Fruit fly (Drosophila melanogaster) whole organism, embryonic: ENCODE results near the gene CG33172.

Experiments used
- CG11456 ChIP-seq: fragments of 200-800 bp; sonication (Bioruptor generic); IDR thresholded peaks from 3 replicates; pipeline ENCODE4 v1.3.6; 2022; ENCODE audit warnings: missing biosample characterization, missing genetic modification characterization
- CG11695 ChIP-seq: fragments of 200-800 bp; sonication (Bioruptor generic); IDR thresholded peaks from 3 replicates; pipeline ENCODE4 v1.3.6; 2022; ENCODE audit warnings: missing biosample characterization, missing genetic modification characterization
- CG11696 ChIP-seq: fragments of 200-800 bp; sonication (Bioruptor generic); IDR thresholded peaks from 2 replicates; pipeline ENCODE4 v1.3.6; 2022; ENCODE audit warnings: missing biosample characterization, missing genetic modification characterization
- CG16813 ChIP-seq: fragments of 200-800 bp; sonication (Bioruptor generic); IDR thresholded peaks from 3 replicates; pipeline ENCODE4 v1.3.6; 2022; ENCODE audit warnings: missing biosample characterization, missing genetic modification characterization; ENCODE audit not compliant: partially characterized antibody
- CG17385 ChIP-seq: fragments of 200-800 bp; sonication (Bioruptor generic); optimal IDR thresholded peaks from 3 replicates; lab custom pipeline; 2018; ENCODE audit warnings: missing biosample characterization, mild to moderate bottlenecking, missing genetic modification characterization
- CG30403 ChIP-seq: fragments of 200-800 bp; sonication (Bioruptor generic); optimal IDR thresholded peaks from 3 replicates; lab custom pipeline; 2016; ENCODE audit warnings: missing biosample characterization, missing genetic modification characterization
- CG3163 ChIP-seq: fragments of 200-800 bp; sonication (Bioruptor generic); optimal IDR thresholded peaks from 3 replicates; lab custom pipeline; 2016; ENCODE audit warnings: missing biosample characterization, missing genetic modification characterization
- CG34422 ChIP-seq: fragments of 200-800 bp; sonication (Bioruptor generic); IDR thresholded peaks from 3 replicates; pipeline ENCODE4 v1.3.6; 2022; ENCODE audit warnings: missing biosample characterization, missing genetic modification characterization
- CG4360 ChIP-seq: fragments of 200-800 bp; sonication (Bioruptor generic); IDR thresholded peaks from 2 replicates; pipeline ENCODE4 v1.3.6; 2022; ENCODE audit warnings: missing biosample characterization, missing genetic modification characterization
- CG6791 ChIP-seq: fragments of 200-800 bp; sonication (Bioruptor generic); IDR thresholded peaks from 3 replicates; pipeline ENCODE4 v1.3.6; 2022; ENCODE audit warnings: missing biosample characterization, missing genetic modification characterization; ENCODE audit not compliant: partially characterized antibody
- Chrac-16 ChIP-seq: fragments of 200-800 bp; sonication (Bioruptor generic); optimal IDR thresholded peaks from 3 replicates; lab custom pipeline; 2016; ENCODE audit warnings: missing biosample characterization, missing genetic modification characterization
- D19B ChIP-seq: fragments of 200-800 bp; sonication (Bioruptor generic); optimal IDR thresholded peaks from 2 replicates; lab custom pipeline; 2017; ENCODE audit warnings: missing biosample characterization, mild to moderate bottlenecking, missing genetic modification characterization
- Dbx ChIP-seq: fragments of 200-800 bp; sonication (Bioruptor generic); IDR thresholded peaks from 3 replicates; pipeline ENCODE4 v1.3.6; 2022; ENCODE audit warnings: missing biosample characterization, missing genetic modification characterization
- Drgx ChIP-seq: fragments of 200-800 bp; sonication (Bioruptor generic); IDR thresholded peaks from 2 replicates; pipeline ENCODE4 v1.3.6; 2022; ENCODE audit warnings: missing biosample characterization, missing genetic modification characterization
- Ets65A ChIP-seq: fragments of 200-800 bp; sonication (Bioruptor generic); peaks from one replicate; lab custom pipeline; 2016; ENCODE audit warnings: missing biosample characterization, missing genetic modification characterization
- Fer1 ChIP-seq: fragments of 200-800 bp; sonication (Bioruptor generic); optimal IDR thresholded peaks from 2 replicates; lab custom pipeline; 2017; ENCODE audit warnings: missing biosample characterization, mild to moderate bottlenecking, missing genetic modification characterization
- H2.0 ChIP-seq: fragments of 200-800 bp; sonication (Bioruptor generic); IDR thresholded peaks from 2 replicates; pipeline ENCODE4 v1.3.6; 2022; ENCODE audit warnings: missing biosample characterization, missing genetic modification characterization
- Hsf ChIP-seq: fragments of 200-800 bp; sonication (Bioruptor generic); optimal IDR thresholded peaks from 3 replicates; lab custom pipeline; 2016; ENCODE audit warnings: missing biosample characterization, missing genetic modification characterization
- Kr ChIP-seq: fragments of 200-800 bp; sonication (Bioruptor generic); optimal IDR thresholded peaks from 2 replicates; lab custom pipeline; 2017; ENCODE audit warnings: missing biosample characterization, mild to moderate bottlenecking, missing genetic modification characterization
- Max ChIP-seq: fragments of 200-800 bp; sonication (Bioruptor generic); optimal IDR thresholded peaks from 2 replicates; lab custom pipeline; 2016; ENCODE audit warnings: missing biosample characterization, mild to moderate bottlenecking, missing genetic modification characterization
- NfI ChIP-seq: fragments of 200-800 bp; sonication (Bioruptor generic); optimal IDR thresholded peaks from 3 replicates; lab custom pipeline; 2018; ENCODE audit warnings: missing biosample characterization, mild to moderate bottlenecking, missing genetic modification characterization, moderate library complexity
- Optix ChIP-seq: fragments of 200-800 bp; sonication (Bioruptor generic); IDR thresholded peaks from 3 replicates; pipeline ENCODE4 v1.3.6; 2022; ENCODE audit warnings: missing biosample characterization, missing genetic modification characterization
- Six4 ChIP-seq: fragments of 200-800 bp; sonication (Bioruptor generic); optimal IDR thresholded peaks from 2 replicates; lab custom pipeline; 2016; ENCODE audit warnings: missing biosample characterization, missing genetic modification characterization
- Sox102F ChIP-seq: fragments of 200-800 bp; sonication (Bioruptor generic); optimal IDR thresholded peaks from 2 replicates; lab custom pipeline; 2018; ENCODE audit warnings: missing biosample characterization, mild to moderate bottlenecking, missing genetic modification characterization, moderate library complexity
- Sry-δ ChIP-seq: fragments of 200-800 bp; sonication (Bioruptor generic); optimal IDR thresholded peaks from 2 replicates; lab custom pipeline; 2016; ENCODE audit warnings: missing biosample characterization, missing genetic modification characterization
- ab ChIP-seq: fragments of 200-800 bp; sonication (Bioruptor generic); optimal IDR thresholded peaks from 2 replicates; lab custom pipeline; 2016; ENCODE audit warnings: missing biosample characterization, missing genetic modification characterization
- ac ChIP-seq: fragments of 200-800 bp; sonication (Bioruptor generic); optimal IDR thresholded peaks from 3 replicates; lab custom pipeline; 2017; ENCODE audit warnings: missing biosample characterization, mild to moderate bottlenecking, missing genetic modification characterization
- ap ChIP-seq: fragments of 200-800 bp; sonication (Bioruptor generic); IDR thresholded peaks from 2 replicates; pipeline ENCODE4 v1.3.6; 2022; ENCODE audit warnings: missing biosample characterization, missing genetic modification characterization
- caup ChIP-seq: fragments of 200-800 bp; sonication (Bioruptor generic); optimal IDR thresholded peaks from 3 replicates; lab custom pipeline; 2017; ENCODE audit warnings: missing biosample characterization, mild to moderate bottlenecking, missing genetic modification characterization, moderate library complexity; ENCODE audit not compliant: severe bottlenecking
- chif ChIP-seq, 2 experiments: fragments of 200-800 bp; sonication (Bioruptor generic); optimal IDR thresholded peaks; 3 replicates each; lab custom pipeline; 2016; ENCODE audit warnings: missing biosample characterization in 2 of 2, missing genetic modification characterization in 2 of 2
- chn ChIP-seq: fragments of 200-800 bp; sonication (Bioruptor generic); optimal IDR thresholded peaks from 2 replicates; lab custom pipeline; 2016; ENCODE audit warnings: missing biosample characterization, missing genetic modification characterization
- dm ChIP-seq: fragments of 200-800 bp; sonication (Bioruptor generic); optimal IDR thresholded peaks from 3 replicates; lab custom pipeline; 2016; ENCODE audit warnings: missing biosample characterization, missing genetic modification characterization
- insv ChIP-seq, 2 experiments: fragments of 200-800 bp; sonication (Bioruptor generic); optimal IDR thresholded peaks; 3 replicates each; lab custom pipeline; 2016 to 2018; ENCODE audit warnings: missing biosample characterization in 2 of 2, missing genetic modification characterization in 2 of 2
- jumu ChIP-seq: fragments of 200-800 bp; sonication (Bioruptor generic); optimal IDR thresholded peaks from 3 replicates; lab custom pipeline; 2016; ENCODE audit warnings: missing biosample characterization, missing genetic modification characterization
- lola ChIP-seq, 3 experiments: fragments of >200 bp in 2 of 3; fragments of 200-800 bp in 1 of 3; sonication (Bioruptor generic) in 1 of 3; optimal IDR thresholded peaks; 2 replicates each; lab custom pipeline; 2017 to 2019; ENCODE audit warnings: missing biosample characterization in 3 of 3, missing genetic modification characterization in 3 of 3, mild to moderate bottlenecking in 1 of 3, moderate library complexity in 1 of 3
- mirr ChIP-seq: fragments of 200-800 bp; sonication (Bioruptor generic); optimal IDR thresholded peaks from 3 replicates; lab custom pipeline; 2018; ENCODE audit warnings: missing biosample characterization, mild to moderate bottlenecking, missing genetic modification characterization
- mld ChIP-seq: fragments of 200-800 bp; sonication (Bioruptor generic); IDR thresholded peaks from 3 replicates; pipeline ENCODE4 v1.3.6; 2022; ENCODE audit warnings: missing biosample characterization, missing genetic modification characterization; ENCODE audit not compliant: partially characterized antibody
- nerfin-1 ChIP-seq: fragments of 200-800 bp; sonication (Bioruptor generic); optimal IDR thresholded peaks from 3 replicates; lab custom pipeline; 2019; ENCODE audit warnings: missing biosample characterization, mild to moderate bottlenecking, missing genetic modification characterization, moderate library complexity
- nmo ChIP-seq: fragments of 200-800 bp; sonication (Bioruptor generic); optimal IDR thresholded peaks from 2 replicates; lab custom pipeline; 2018; ENCODE audit warnings: missing biosample characterization, mild to moderate bottlenecking, missing genetic modification characterization, moderate library complexity
- pan ChIP-seq, 4 experiments: fragments of >200 bp in 3 of 4; fragments of 200-800 bp in 1 of 4; sonication (Bioruptor generic) in 1 of 4; optimal IDR thresholded peaks in 3 of 4; IDR thresholded peaks in 1 of 4; 2 replicates each; pipeline versions ENCODE4 v1.3.6 to Lab custom; 2017 to 2022; ENCODE audit warnings: missing biosample characterization in 2 of 4, missing genetic modification characterization in 2 of 4, mixed read lengths in 1 of 4
- pfk ChIP-seq: fragments of 200-800 bp; sonication (Bioruptor generic); optimal IDR thresholded peaks from 2 replicates; lab custom pipeline; 2018; ENCODE audit warnings: missing biosample characterization, mild to moderate bottlenecking, missing genetic modification characterization, moderate library complexity
- pnt ChIP-seq: fragments of 200-800 bp; sonication (Bioruptor generic); optimal IDR thresholded peaks from 3 replicates; lab custom pipeline; 2016; ENCODE audit warnings: missing biosample characterization, missing genetic modification characterization
- repo ChIP-seq: fragments of 200-800 bp; sonication (Bioruptor generic); optimal IDR thresholded peaks from 2 replicates; lab custom pipeline; 2016; ENCODE audit warnings: missing biosample characterization, missing genetic modification characterization
- row ChIP-seq: fragments of 200-800 bp; sonication (Bioruptor generic); IDR thresholded peaks from 3 replicates; pipeline ENCODE4 v1.3.6; 2022; ENCODE audit warnings: missing biosample characterization, missing genetic modification characterization
- stc ChIP-seq: fragments of 200-800 bp; sonication (Bioruptor generic); IDR thresholded peaks from 2 replicates; pipeline ENCODE4 v1.3.6; 2022; ENCODE audit warnings: missing biosample characterization, missing genetic modification characterization
- vvl ChIP-seq: fragments of 200-800 bp; sonication (Bioruptor generic); IDR thresholded peaks from 2 replicates; pipeline ENCODE4 v1.3.6; 2022; ENCODE audit warnings: missing biosample characterization, missing genetic modification characterization
- zfh1 ChIP-seq: fragments of 200-800 bp; sonication (Bioruptor generic); IDR thresholded peaks from 3 replicates; pipeline ENCODE4 v1.3.6; 2022; ENCODE audit warnings: missing biosample characterization, missing genetic modification characterization

The CG33172 gene

dm6 chrX:15817823-15818222, 48.4 kb downstream of the CG33172 start (continued):
- 0 out of 3 replicates have a peak, but pooled peaks have one; percentile 25 for TF ChIP-seq CG16813 (GFP tag; lab: Robert Waterston, UW)
- peak in 1 of 2 experiments; percentile 30 for TF ChIP-seq insv (GFP tag; optimal IDR thresholded peaks at IDR 0.05; lab: Kevin White, UChicago)
- peak; percentile 62; the same call in 1 of the 3 replicates for TF ChIP-seq CG6791 (GFP tag; lab: Robert Waterston, UW)
- TF ChIP-seq, all 482 proteins: peak for 15

- TF ChIP-seq CG17385 (GFP tag; lab: Kevin White, UChicago), result peak; percentile 13
- TF ChIP-seq caup (GFP tag; lab: Kevin White, UChicago), result no peak
- TF ChIP-seq Six4 (GFP tag; lab: Kevin White, UChicago), result no peak
- TF ChIP-seq CG4360 (GFP tag; lab: Robert Waterston, UW), result no peak
- peak; percentile 46 for TF ChIP-seq nmo (GFP tag; lab: Kevin White, UChicago)
- TF ChIP-seq mld (GFP tag; lab: Robert Waterston, UW), result no peak
- 0 out of 2 replicates have a peak, but pooled peaks have one; percentile 21 for TF ChIP-seq ap
- TF ChIP-seq zfh1 (GFP tag; lab: Robert Waterston, UW), result 0 out of 3 replicates have a peak, but pooled peaks have one; percentile 39
- no peak for TF ChIP-seq NfI
- TF ChIP-seq H2.0 (GFP tag; lab: Robert Waterston, UW), result peak; percentile 16; the same call in 1 of the 2 replicates
- no peak; the same call in 1 of the 2 replicates for TF ChIP-seq vvl
- peak; percentile 90 for TF ChIP-seq D19B
- peak; percentile 53; the same call in 1 of the 2 replicates for TF ChIP-seq stc (GFP tag; lab: Robert Waterston, UW)
- peak in 1 of 2 experiments; percentile 50 for TF ChIP-seq pan (optimal IDR thresholded peaks at IDR 0.05; lab: Kevin White, UChicago)
- TF ChIP-seq pan (GFP tag; optimal IDR thresholded peaks at IDR 0.05 in 1 of 2, IDR thresholded peaks at IDR 0.05 in 1 of 2), result peak in 1 of 2 experiments; percentile 14
- peak; percentile 70 for TF ChIP-seq Kr (GFP tag; lab: Kevin White, UChicago)
- TF ChIP-seq Fer1 (GFP tag; lab: Kevin White, UChicago), result peak; percentile 25
- TF ChIP-seq jumu (GFP tag; lab: Kevin White, UChicago), result peak; percentile 8
- no peak for TF ChIP-seq mirr
- no peak for TF ChIP-seq Hsf (GFP tag; lab: Kevin White, UChicago)
- TF ChIP-seq Dbx (GFP tag; lab: Robert Waterston, UW), result 0 out of 3 replicates have a peak, but pooled peaks have one; percentile 19
- no peak for TF ChIP-seq dm (GFP tag; lab: Kevin White, UChicago)
- no peak for TF ChIP-seq Sry-δ
- peak; percentile 31 for TF ChIP-seq CG30403 (GFP tag; lab: Kevin White, UChicago)
- no peak for TF ChIP-seq CG11456
- peak in 1 of 3 experiments; percentile 43 for TF ChIP-seq lola (GFP tag; optimal IDR thresholded peaks at IDR 0.05; lab: Kevin White, UChicago)
- no peak for TF ChIP-seq CG3163 (GFP tag; lab: Kevin White, UChicago)
- peak; percentile 84 for TF ChIP-seq row (GFP tag; lab: Robert Waterston, UW)
- TF ChIP-seq Optix, result no peak
- TF ChIP-seq ac (GFP tag; lab: Kevin White, UChicago), result no peak
- no peak for TF ChIP-seq repo (GFP tag; lab: Kevin White, UChicago)
- TF ChIP-seq pfk (GFP tag; lab: Kevin White, UChicago), result no peak
- 0 out of 3 replicates have a peak, but pooled peaks have one; percentile 14 for TF ChIP-seq CG11695
- peak; percentile 10 for TF ChIP-seq pnt (GFP tag; lab: Kevin White, UChicago)
- peak; percentile 26 for TF ChIP-seq Chrac-16 (GFP tag; lab: Kevin White, UChicago)
- peak; percentile 25 for TF ChIP-seq chn (GFP tag; lab: Kevin White, UChicago)
- TF ChIP-seq chif (GFP tag; optimal IDR thresholded peaks at IDR 0.05; lab: Kevin White, UChicago), result peak in 1 of 2 experiments; percentile 22
- no peak for TF ChIP-seq Drgx (GFP tag; lab: Robert Waterston, UW)
- TF ChIP-seq nerfin-1 (tag; lab: Kevin White, UChicago), result peak; percentile 26
- no peak for TF ChIP-seq Sox102F
- no peak for TF ChIP-seq CG34422 (GFP tag; lab: Robert Waterston, UW)
- no peak for TF ChIP-seq Max (GFP tag; lab: Kevin White, UChicago)
- TF ChIP-seq CG11696 (GFP tag; lab: Robert Waterston, UW), result no peak
- TF ChIP-seq Ets65A (GFP tag; lab: Kevin White, UChicago), result peak; percentile 94
- no peak for TF ChIP-seq ab (GFP tag; lab: Kevin White, UChicago)
Observed at dm6 chrX:15818608-15819184, 49.2 kb downstream of the CG33172 start.
